Worm (Caenorhabditis elegans) whole organism, L4/young adult: ENCODE measurements around the gene rab-33.

Experiments used
- dao-5 ChIP-seq: sonication (generic microtip); optimal IDR thresholded peaks from 2 replicates; lab custom pipeline; 2016; ENCODE audit warnings: missing genotype, missing genetic modification characterization, moderate library complexity, missing compliant biosample characterization
- him-1 ChIP-seq: sonication (generic microtip); optimal IDR thresholded peaks from 2 replicates; lab custom pipeline; 2016; ENCODE audit warnings: missing genotype, missing genetic modification reagents, missing genetic modification characterization, missing compliant biosample characterization

ce11 chrIII:10537558-10537957, 33.9 kb upstream of the rab-33 start:
- TF ChIP-seq him-1 (tag; lab: Kevin White, UChicago) (no peak), dao-5 (tag; lab: Kevin White, UChicago) (no peak)
